Worm (Caenorhabditis elegans): ENCODE results near the gene ikke-1.

ikke-1 gene

DNA sequence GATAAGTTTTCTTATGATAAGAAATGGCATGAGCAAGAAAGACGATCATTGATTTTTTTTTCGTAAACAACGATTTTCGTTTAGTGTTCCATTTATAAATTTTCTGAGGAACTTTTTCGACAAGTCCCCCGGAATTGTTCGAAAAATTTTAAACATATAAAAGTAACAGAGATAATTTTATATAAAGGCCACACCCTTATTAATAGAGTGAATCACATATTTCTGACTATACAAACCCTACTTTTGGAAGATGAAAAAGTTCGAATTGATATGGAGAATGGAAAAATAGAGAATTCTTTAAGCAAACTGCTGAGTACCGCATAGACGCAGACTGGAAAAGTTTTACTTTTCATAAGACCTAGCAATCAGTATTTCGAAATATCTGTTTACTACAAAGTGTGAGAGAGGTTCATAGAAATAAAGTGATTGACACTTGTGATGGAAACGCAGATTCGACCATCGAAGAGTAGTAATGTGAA lies 658 bp upstream of the ikke-1 start (continued):
- TF ChIP-seq rpc-1 (optimal IDR thresholded peaks at IDR 0.05) (no peak), rpc-1 (tag; optimal IDR thresholded peaks at IDR 0.05) (no peak), Y95B8A.8 (GFP tag; IDR thresholded peaks at IDR 0.05) (peak; percentile 59), Y79H2A.3 (GFP tag; conservative IDR thresholded peaks at IDR 0.05) (peak; percentile 72; the same call in 1 of the 2 replicates), dox-1 (GFP tag; IDR thresholded peaks at IDR 0.05) (peak; percentile 76), nhr-80 (tag; optimal IDR thresholded peaks at IDR 0.05) (peak; percentile 84), chd-7 (tag; optimal IDR thresholded peaks at IDR 0.05) (peak; percentile 70), ztf-22 (GFP tag; optimal IDR thresholded peaks at IDR 0.05) (peak; percentile 32), ccch-3 (GFP tag; optimal IDR thresholded peaks at IDR 0.05) (no peak), ceh-58 (GFP tag; IDR thresholded peaks at IDR 0.05) (no peak), hmg-1.2 (GFP tag; IDR thresholded peaks at IDR 0.05) (peak; percentile 54), him-1 (tag; optimal IDR thresholded peaks at IDR 0.05) (no peak), ama-1 (optimal IDR thresholded peaks at IDR 0.05) (peak; percentile 98), ama-1 (GFP tag; optimal IDR thresholded peaks at IDR 0.05) (peak in 1 of 2 experiments; percentile 80), ztf-18 (tag; optimal IDR thresholded peaks at IDR 0.05) (peak; percentile 53), lin-40 (tag; optimal IDR thresholded peaks at IDR 0.05) (peak; percentile 67), repo-1 (tag; optimal IDR thresholded peaks at IDR 0.05) (peak; percentile 80), K11D2.4 (GFP tag; IDR thresholded peaks at IDR 0.05) (peak; percentile 49), F10E7.11 (tag; optimal IDR thresholded peaks at IDR 0.05) (peak; percentile 85), B0261.1 (tag; optimal IDR thresholded peaks at IDR 0.05) (peak; percentile 33), snpc-3.4 (tag; optimal IDR thresholded peaks at IDR 0.05) (no peak), snpc-1.3 (tag; optimal IDR thresholded peaks at IDR 0.05; ENCODE audit: insufficient read depth) (peak; percentile 35), nhr-179 (tag; optimal IDR thresholded peaks at IDR 0.05) (no peak), lin-54 (GFP tag; optimal IDR thresholded peaks at IDR 0.05) (peak; percentile 56), ekl-4 (GFP tag; IDR thresholded peaks at IDR 0.05) (peak; percentile 59; the same call in 1 of the 2 replicates), attf-3 (GFP tag; conservative IDR thresholded peaks at IDR 0.05) (no peak), hlh-26 (GFP tag; conservative IDR thresholded peaks at IDR 0.05) (no peak), Y53F4B.3 (GFP tag; IDR thresholded peaks at IDR 0.05) (no peak), unc-130 (GFP tag; optimal IDR thresholded peaks at IDR 0.05) (no peak), pbrm-1 (GFP tag; IDR thresholded peaks at IDR 0.05) (peak; percentile 63; the same call in 1 of the 2 replicates), ztf-26 (tag; optimal IDR thresholded peaks at IDR 0.05) (peak; percentile 87), zim-3 (tag; optimal IDR thresholded peaks at IDR 0.05) (peak; percentile 47), ceh-40 (GFP tag; IDR thresholded peaks at IDR 0.05) (peak; percentile 42; the same call in 1 of the 2 replicates), madf-8 (GFP tag; conservative IDR thresholded peaks at IDR 0.05) (no peak), akir-1 (GFP tag; optimal IDR thresholded peaks at IDR 0.05) (peak; percentile 20), cebp-1 (GFP tag; IDR thresholded peaks at IDR 0.05) (peak; percentile 98), cebp-1 (tag; optimal IDR thresholded peaks at IDR 0.05) (peak; percentile 98), pha-4 (tag; optimal IDR thresholded peaks at IDR 0.05) (peak; percentile 6)

- TF ChIP-seq akir-1 (GFP tag; optimal IDR thresholded peaks at IDR 0.05) (no peak), madf-3 (GFP tag; IDR thresholded peaks at IDR 0.05) (no peak), lin-26 (GFP tag; IDR thresholded peaks at IDR 0.05) (no peak)
Observed at ce11 chrIII:9047260-9047659, 3.2 kb downstream of the ikke-1 start.
